Comparison of ENCODE assay signal across 2 worm cellular contexts in genomic region chrX:6251947-6252617, ce11.
TF ChIP-seq lines count a peak whose summit lies in the region.

No protein-coding gene starts in this region.

TF ChIP-seq in whole organism, L4 larva, 104 proteins besides CTCF, POLR2A, EP300 and RAD21 (continued from another document and continues in another):
- TF ChIP-seq lin-13 (GFP tag; optimal IDR thresholded peaks at IDR 0.05; lab: Kevin White, UChicago) (no peak), snpc-4 (tag; optimal IDR thresholded peaks at IDR 0.05; lab: Kevin White, UChicago) (no peak), zag-1 (tag; optimal IDR thresholded peaks at IDR 0.05; lab: Kevin White, UChicago) (no peak), lir-3 (tag; optimal IDR thresholded peaks at IDR 0.05; lab: Kevin White, UChicago) (no peak), Y75B8A.6 (GFP tag; IDR thresholded peaks at IDR 0.05; lab: Robert Waterston, UW) (no peak), mep-1 (tag; optimal IDR thresholded peaks at IDR 0.05; lab: Kevin White, UChicago) (peak; percentile 58), zip-2 (tag; optimal IDR thresholded peaks at IDR 0.05; lab: Kevin White, UChicago) (no peak), snpc-1.2 (GFP tag; IDR thresholded peaks at IDR 0.05; lab: Robert Waterston, UW) (no peak), unc-130 (GFP tag; optimal IDR thresholded peaks at IDR 0.05; lab: Kevin White, UChicago) (no peak), T20F7.1 (GFP tag; optimal IDR thresholded peaks at IDR 0.05; lab: Kevin White, UChicago) (no peak), lim-7 (GFP tag; IDR thresholded peaks at IDR 0.05; lab: Robert Waterston, UW) (no peak), R02D3.7 (tag; optimal IDR thresholded peaks at IDR 0.05; lab: Kevin White, UChicago) (no peak), mdt-29 (GFP tag; IDR thresholded peaks at IDR 0.05; lab: Robert Waterston, UW) (peak; percentile 79), ces-1 (GFP tag; optimal IDR thresholded peaks at IDR 0.05; lab: Kevin White, UChicago) (no peak), F26F4.8 (GFP tag; conservative IDR thresholded peaks at IDR 0.05; lab: Robert Waterston, UW) (no peak), ceh-44 (GFP tag; IDR thresholded peaks at IDR 0.05; lab: Robert Waterston, UW) (no peak), pqm-1 (tag; optimal IDR thresholded peaks at IDR 0.05; lab: Kevin White, UChicago) (no peak), unc-62 (GFP tag; optimal IDR thresholded peaks at IDR 0.05 in 1 of 2; lab: Kevin White, UChicago) (no peak), unc-62 (tag; optimal IDR thresholded peaks at IDR 0.05; lab: Kevin White, UChicago) (no peak), skn-1 (tag; optimal IDR thresholded peaks at IDR 0.05; lab: Kevin White, UChicago) (no peak), hlh-11 (tag; optimal IDR thresholded peaks at IDR 0.05; lab: Kevin White, UChicago) (peak; percentile 71), tag-97 (GFP tag; IDR thresholded peaks at IDR 0.05; lab: Robert Waterston, UW) (no peak), egl-27 (tag; optimal IDR thresholded peaks at IDR 0.05; lab: Kevin White, UChicago) (no peak), ceh-20 (GFP tag; IDR thresholded peaks at IDR 0.05; lab: Robert Waterston, UW) (no peak), nhr-6 (tag; optimal IDR thresholded peaks at IDR 0.05; lab: Kevin White, UChicago) (no peak), lin-29 (GFP tag; IDR thresholded peaks at IDR 0.05; lab: Robert Waterston, UW) (no peak), daf-12 (tag; optimal IDR thresholded peaks at IDR 0.05; lab: Kevin White, UChicago) (no peak), vab-7 (GFP tag; IDR thresholded peaks at IDR 0.05; lab: Robert Waterston, UW) (no peak), nhr-11 (tag; optimal IDR thresholded peaks at IDR 0.05; lab: Kevin White, UChicago) (peak; percentile 73), hmg-1.1 (GFP tag; IDR thresholded peaks at IDR 0.05; lab: Robert Waterston, UW) (peak; percentile 65), ztf-7 (tag; optimal IDR thresholded peaks at IDR 0.05; lab: Kevin White, UChicago) (no peak), mdl-1 (tag; optimal IDR thresholded peaks at IDR 0.05; lab: Kevin White, UChicago) (peak; percentile 30 to 31), lin-38 (GFP tag; IDR thresholded peaks at IDR 0.05; lab: Robert Waterston, UW) (no peak), duxl-1 (tag; optimal IDR thresholded peaks at IDR 0.05; lab: Kevin White, UChicago; ENCODE audit: poor library complexity) (no peak), egl-43 (GFP tag; IDR thresholded peaks at IDR 0.05; lab: Robert Waterston, UW) (peak; percentile 64; the same call in 1 of the 2 replicates), F37D6.2 (tag; optimal IDR thresholded peaks at IDR 0.05; lab: Kevin White, UChicago) (no peak), lin-39 (tag; optimal IDR thresholded peaks at IDR 0.05; lab: Kevin White, UChicago) (no peak), daf-16 (GFP tag; optimal IDR thresholded peaks at IDR 0.05; lab: Kevin White, UChicago) (peak; percentile 8 to 32), daf-16 (tag; optimal IDR thresholded peaks at IDR 0.05; lab: Kevin White, UChicago) (peak; percentile 34), madf-9 (GFP tag; conservative IDR thresholded peaks at IDR 0.05; lab: Robert Waterston, UW) (0 out of 2 replicates have a peak, but pooled peaks have one; percentile 28), hif-1 (tag; optimal IDR thresholded peaks at IDR 0.05; lab: Kevin White, UChicago) (peak in 1 of 2 experiments; percentile 36), Y5F2A.4 (GFP tag; optimal IDR thresholded peaks at IDR 0.05; lab: Kevin White, UChicago) (no peak), nhr-102 (tag; optimal IDR thresholded peaks at IDR 0.05; lab: Kevin White, UChicago) (no peak), nhr-28 (tag; optimal IDR thresholded peaks at IDR 0.05; lab: Kevin White, UChicago) (peak; percentile 46), aha-1 (tag; lab: Kevin White, UChicago) (peak; percentile 98), dmd-6 (GFP tag; IDR thresholded peaks at IDR 0.05; lab: Robert Waterston, UW) (peak; percentile 63), nhr-42 (GFP tag; IDR thresholded peaks at IDR 0.05; lab: Robert Waterston, UW) (no peak; the same call in 1 of the 2 replicates), attf-4 (tag; optimal IDR thresholded peaks at IDR 0.05; lab: Kevin White, UChicago) (no peak), nhr-10 (tag; optimal IDR thresholded peaks at IDR 0.05; lab: Kevin White, UChicago) (peak; percentile 55), mxl-3 (GFP tag; optimal IDR thresholded peaks at IDR 0.05; lab: Kevin White, UChicago) (no peak), ceh-82 (tag; optimal IDR thresholded peaks at IDR 0.05; lab: Kevin White, UChicago) (no peak), dmd-9 (GFP tag; IDR thresholded peaks at IDR 0.05; lab: Robert Waterston, UW) (no peak), mxl-2 (GFP tag; conservative IDR thresholded peaks at IDR 0.05; lab: Robert Waterston, UW) (0 out of 2 replicates have a peak, but pooled peaks have one; percentile 2), spr-1 (tag; optimal IDR thresholded peaks at IDR 0.05; lab: Kevin White, UChicago) (no peak), jun-1 (tag; optimal IDR thresholded peaks at IDR 0.05; lab: Kevin White, UChicago) (no peak), pha-4 (GFP tag; IDR thresholded peaks at IDR 0.05; lab: Robert Waterston, UW) (peak; percentile 57; the same call in 1 of the 2 replicates), pha-4 (tag; optimal IDR thresholded peaks at IDR 0.05; lab: Kevin White, UChicago) (no peak), gei-8 (GFP tag; optimal IDR thresholded peaks at IDR 0.05; lab: Kevin White, UChicago) (no peak), tra-1 (GFP tag; IDR thresholded peaks at IDR 0.05; lab: Robert Waterston, UW) (peak; percentile 62; the same call in 1 of the 2 replicates), zfp-3 (GFP tag; conservative IDR thresholded peaks at IDR 0.05; lab: Robert Waterston, UW) (peak; percentile 44; the same call in 1 of the 2 replicates), php-3 (GFP tag; IDR thresholded peaks at IDR 0.05; lab: Robert Waterston, UW) (no peak), nhr-77 (tag; optimal IDR thresholded peaks at IDR 0.05; lab: Kevin White, UChicago) (no peak), ama-1 (optimal IDR thresholded peaks at IDR 0.05; lab: Kevin White, UChicago) (peak; percentile 99), spr-3 (GFP tag; optimal IDR thresholded peaks at IDR 0.05; lab: Kevin White, UChicago) (no peak), dpl-1 (GFP tag; optimal IDR thresholded peaks at IDR 0.05; lab: Kevin White, UChicago) (no peak), nhr-76 (tag; optimal IDR thresholded peaks at IDR 0.05; lab: Kevin White, UChicago) (no peak), ceh-62 (tag; optimal IDR thresholded peaks at IDR 0.05; lab: Kevin White, UChicago) (no peak), madf-5 (GFP tag; IDR thresholded peaks at IDR 0.05; lab: Robert Waterston, UW) (no peak)

TF ChIP-seq in whole organism, late embryonic, 69 proteins besides CTCF, POLR2A, EP300 and RAD21 (continued from another document):
- TF ChIP-seq sdc-2 (tag; optimal IDR thresholded peaks at IDR 0.05; lab: Kevin White, UChicago) (no peak), ceh-14 (tag; optimal IDR thresholded peaks at IDR 0.05; lab: Kevin White, UChicago) (no peak), F13H6.1 (tag; optimal IDR thresholded peaks at IDR 0.05; lab: Kevin White, UChicago) (peak; percentile 10), rnt-1 (tag; optimal IDR thresholded peaks at IDR 0.05; lab: Kevin White, UChicago) (peak; percentile 48), hlh-15 (tag; optimal IDR thresholded peaks at IDR 0.05; lab: Kevin White, UChicago) (no peak), odd-2 (tag; optimal IDR thresholded peaks at IDR 0.05; lab: Kevin White, UChicago) (no peak), sox-2 (GFP tag; IDR thresholded peaks at IDR 0.05; lab: Robert Waterston, UW) (no peak), tbx-2 (tag; optimal IDR thresholded peaks at IDR 0.05; lab: Kevin White, UChicago) (no peak), ceh-45 (GFP tag; IDR thresholded peaks at IDR 0.05; lab: Robert Waterston, UW) (no peak), fkh-10 (GFP tag; optimal IDR thresholded peaks at IDR 0.05; lab: Kevin White, UChicago) (no peak), nhr-232 (tag; optimal IDR thresholded peaks at IDR 0.05; lab: Kevin White, UChicago) (no peak), unc-3 (GFP tag; conservative IDR thresholded peaks at IDR 0.05; lab: Robert Waterston, UW) (no peak), unc-3 (tag; optimal IDR thresholded peaks at IDR 0.05; lab: Kevin White, UChicago) (no peak), eyg-1 (tag; optimal IDR thresholded peaks at IDR 0.05; lab: Kevin White, UChicago) (no peak), pat-9 (tag; optimal IDR thresholded peaks at IDR 0.05; lab: Kevin White, UChicago) (no peak), fax-1 (tag; optimal IDR thresholded peaks at IDR 0.05; lab: Kevin White, UChicago) (no peak), mec-3 (tag; optimal IDR thresholded peaks at IDR 0.05; lab: Kevin White, UChicago; ENCODE audit: borderline replicate concordance) (no peak), ceh-19 (GFP tag; optimal IDR thresholded peaks at IDR 0.05; lab: Kevin White, UChicago) (no peak), nfya-1 (tag; optimal IDR thresholded peaks at IDR 0.05; lab: Kevin White, UChicago) (peak; percentile 21), lim-6 (tag; optimal IDR thresholded peaks at IDR 0.05; lab: Kevin White, UChicago) (no peak), unc-86 (tag; optimal IDR thresholded peaks at IDR 0.05; lab: Kevin White, UChicago) (no peak), ets-4 (tag; optimal IDR thresholded peaks at IDR 0.05; lab: Kevin White, UChicago) (no peak), ttx-3 (tag; optimal IDR thresholded peaks at IDR 0.05; lab: Kevin White, UChicago) (no peak), unc-42 (tag; optimal IDR thresholded peaks at IDR 0.05; lab: Kevin White, UChicago) (peak; percentile 33), ceh-30 (tag; optimal IDR thresholded peaks at IDR 0.05; lab: Kevin White, UChicago) (no peak), pha-2 (tag; optimal IDR thresholded peaks at IDR 0.05; lab: Kevin White, UChicago) (no peak), ceh-31 (tag; optimal IDR thresholded peaks at IDR 0.05; lab: Kevin White, UChicago) (peak; percentile 54), T23F11.4 (GFP tag; optimal IDR thresholded peaks at IDR 0.05; lab: Kevin White, UChicago) (no peak), hlh-30 (tag; optimal IDR thresholded peaks at IDR 0.05; lab: Kevin White, UChicago; ENCODE audit: insufficient read depth) (no peak), sox-4 (tag; optimal IDR thresholded peaks at IDR 0.05; lab: Kevin White, UChicago) (no peak), K09A11.1 (tag; optimal IDR thresholded peaks at IDR 0.05; lab: Kevin White, UChicago; ENCODE audit: insufficient read depth) (no peak), unc-55 (GFP tag; optimal IDR thresholded peaks at IDR 0.05; lab: Kevin White, UChicago) (no peak), pax-1 (tag; optimal IDR thresholded peaks at IDR 0.05; lab: Kevin White, UChicago) (no peak), ama-1 (optimal IDR thresholded peaks at IDR 0.05; lab: Kevin White, UChicago) (peak; percentile 83), ztf-16 (tag; optimal IDR thresholded peaks at IDR 0.05; lab: Kevin White, UChicago) (no peak), dve-1 (tag; optimal IDR thresholded peaks at IDR 0.05; lab: Kevin White, UChicago) (peak; percentile 16), ceh-6 (GFP tag; optimal IDR thresholded peaks at IDR 0.05; lab: Kevin White, UChicago) (no peak), che-1 (tag; optimal IDR thresholded peaks at IDR 0.05; lab: Kevin White, UChicago) (no peak), ceh-2 (tag; optimal IDR thresholded peaks at IDR 0.05; lab: Kevin White, UChicago) (peak; percentile 37), hlh-13 (GFP tag; optimal IDR thresholded peaks at IDR 0.05; lab: Kevin White, UChicago) (peak; percentile 15), pag-3 (tag; optimal IDR thresholded peaks at IDR 0.05; lab: Kevin White, UChicago; ENCODE audit: borderline replicate concordance) (no peak), gmeb-2 (tag; optimal IDR thresholded peaks at IDR 0.05; lab: Kevin White, UChicago) (peak; percentile 37)
